Worm (Caenorhabditis elegans): ENCODE measurements around the gene C16C8.16.
A peak's percentile ranks its signal among the peaks of the same experiment; 100 is the strongest.

The C16C8.16 gene

ce11 chrII:3439244-3439698 lies 6.3 kb upstream of the C16C8.16 start (continued):
- TF ChIP-seq sdc-2 (tag; optimal IDR thresholded peaks at IDR 0.05) (peak; percentile 44), C08G9.2 (tag; optimal IDR thresholded peaks at IDR 0.05) (peak; percentile 12), rnt-1 (tag; optimal IDR thresholded peaks at IDR 0.05) (no peak), unc-3 (GFP tag; conservative IDR thresholded peaks at IDR 0.05) (peak; percentile 56; the same call in 1 of the 2 replicates), unc-3 (tag; optimal IDR thresholded peaks at IDR 0.05) (no peak), ceh-30 (tag; optimal IDR thresholded peaks at IDR 0.05) (no peak), nhr-11 (tag; optimal IDR thresholded peaks at IDR 0.05) (no peak), odd-2 (tag; optimal IDR thresholded peaks at IDR 0.05) (no peak), sox-2 (GFP tag; IDR thresholded peaks at IDR 0.05) (no peak), eyg-1 (tag; optimal IDR thresholded peaks at IDR 0.05) (no peak), K02D7.2 (tag; optimal IDR thresholded peaks at IDR 0.05) (no peak), K09A11.1 (tag; optimal IDR thresholded peaks at IDR 0.05; ENCODE audit: insufficient read depth) (no peak), ceh-31 (tag; optimal IDR thresholded peaks at IDR 0.05) (no peak), ceh-34 (tag; optimal IDR thresholded peaks at IDR 0.05) (no peak), ets-4 (tag; optimal IDR thresholded peaks at IDR 0.05) (no peak), syd-9 (tag; optimal IDR thresholded peaks at IDR 0.05) (no peak), zip-5 (tag; optimal IDR thresholded peaks at IDR 0.05) (no peak), tbx-7 (tag; optimal IDR thresholded peaks at IDR 0.05) (no peak), fax-1 (tag; optimal IDR thresholded peaks at IDR 0.05) (peak; percentile 24), nhr-232 (tag; optimal IDR thresholded peaks at IDR 0.05) (no peak), ceh-45 (GFP tag; IDR thresholded peaks at IDR 0.05) (0 out of 2 replicates have a peak, but pooled peaks have one; percentile 51), elt-2 (tag; optimal IDR thresholded peaks at IDR 0.05) (peak; percentile 97), dmd-4 (tag; optimal IDR thresholded peaks at IDR 0.05; ENCODE audit: borderline replicate concordance) (peak; percentile 31)

- TF ChIP-seq ets-4 (tag; optimal IDR thresholded peaks at IDR 0.05) (no peak), npax-4 (tag; optimal IDR thresholded peaks at IDR 0.05) (no peak), K09A11.1 (tag; optimal IDR thresholded peaks at IDR 0.05; ENCODE audit: insufficient read depth) (no peak), pax-1 (tag; optimal IDR thresholded peaks at IDR 0.05) (no peak), elt-2 (tag; optimal IDR thresholded peaks at IDR 0.05) (peak; percentile 39), K02D7.2 (tag; optimal IDR thresholded peaks at IDR 0.05) (no peak), unc-42 (tag; optimal IDR thresholded peaks at IDR 0.05) (no peak)
These were observed 5.5 kb upstream of the C16C8.16 start for ce11 chrII:3439842-3440640.

ce11 chrII:3440641-3440926 lies 5.0 kb upstream of the C16C8.16 start, which contains the start of gene C16C8.17:
Gene C16C8.17, plus strand, starts transcription at chrII:3440827.
- TF ChIP-seq ceh-14 (tag; optimal IDR thresholded peaks at IDR 0.05) (no peak), pha-2 (tag; optimal IDR thresholded peaks at IDR 0.05) (no peak), pat-9 (tag; optimal IDR thresholded peaks at IDR 0.05) (no peak), hlh-13 (GFP tag; optimal IDR thresholded peaks at IDR 0.05) (no peak)

ce11 chrII:3441377-3441776 lies 4.2 kb upstream of the C16C8.16 start, which contains the start of gene C16C8.27:
Gene C16C8.27, plus strand, starts transcription at chrII:3441677.
- TF ChIP-seq ttx-3 (tag; optimal IDR thresholded peaks at IDR 0.05): no peak
- TF ChIP-seq hlh-15 (tag; optimal IDR thresholded peaks at IDR 0.05): no peak
- no peak for TF ChIP-seq pha-4 (tag; optimal IDR thresholded peaks at IDR 0.05)
- no peak for TF ChIP-seq mec-3 (tag; optimal IDR thresholded peaks at IDR 0.05; ENCODE audit: borderline replicate concordance)
- TF ChIP-seq fkh-10 (GFP tag; optimal IDR thresholded peaks at IDR 0.05): no peak
- TF ChIP-seq hlh-6 (tag; optimal IDR thresholded peaks at IDR 0.05): no peak
- no peak for TF ChIP-seq C38D4.7 (GFP tag; optimal IDR thresholded peaks at IDR 0.05)
- TF ChIP-seq nfya-1 (tag; optimal IDR thresholded peaks at IDR 0.05): no peak
- TF ChIP-seq elt-4 (tag; optimal IDR thresholded peaks at IDR 0.05): no peak
- no peak for TF ChIP-seq zip-5 (tag; optimal IDR thresholded peaks at IDR 0.05)
- TF ChIP-seq ztf-16 (tag; optimal IDR thresholded peaks at IDR 0.05): no peak
- no peak for TF ChIP-seq syd-9 (tag; optimal IDR thresholded peaks at IDR 0.05)
- no peak for TF ChIP-seq pqm-1 (tag; optimal IDR thresholded peaks at IDR 0.05)
- no peak for TF ChIP-seq ceh-19 (GFP tag; optimal IDR thresholded peaks at IDR 0.05)
- TF ChIP-seq Y22D7AL.16 (tag; optimal IDR thresholded peaks at IDR 0.05): no peak
- no peak for TF ChIP-seq C08G9.2 (tag; optimal IDR thresholded peaks at IDR 0.05)
- TF ChIP-seq ceh-22 (tag; optimal IDR thresholded peaks at IDR 0.05): no peak
- no peak for TF ChIP-seq tbx-2 (tag; optimal IDR thresholded peaks at IDR 0.05)
- no peak for TF ChIP-seq hlh-30 (tag; optimal IDR thresholded peaks at IDR 0.05; ENCODE audit: insufficient read depth)
